Fruit fly (Drosophila melanogaster) whole organism: ENCODE data around the gene CG14631.

Experiments
- CG8478 ChIP-seq: fragments of >200 bp; optimal IDR thresholded peaks from 2 replicates; lab custom pipeline; 2018; ENCODE audit warnings: inconsistent platforms
- Dll ChIP-seq: fragments of >200 bp; optimal IDR thresholded peaks from 2 replicates; lab custom pipeline; 2017
- EcR ChIP-seq, 2 experiments: fragments of >200 bp; optimal IDR thresholded peaks; 2 replicates each; lab custom pipeline; 2017; ENCODE audit warnings: missing biosample characterization in 2 of 2, missing genetic modification characterization in 2 of 2, missing genetic modification reagents in 2 of 2
- pan ChIP-seq: fragments of >200 bp; optimal IDR thresholded peaks from 2 replicates; lab custom pipeline; 2017
- psq ChIP-seq: fragments of >200 bp; optimal IDR thresholded peaks from 2 replicates; lab custom pipeline; 2017
- usp ChIP-seq: fragments of >200 bp; optimal IDR thresholded peaks from 2 replicates; lab custom pipeline; 2017; ENCODE audit warnings: missing biosample characterization, missing genetic modification characterization, mixed read lengths

Gene CG14631

DNA sequence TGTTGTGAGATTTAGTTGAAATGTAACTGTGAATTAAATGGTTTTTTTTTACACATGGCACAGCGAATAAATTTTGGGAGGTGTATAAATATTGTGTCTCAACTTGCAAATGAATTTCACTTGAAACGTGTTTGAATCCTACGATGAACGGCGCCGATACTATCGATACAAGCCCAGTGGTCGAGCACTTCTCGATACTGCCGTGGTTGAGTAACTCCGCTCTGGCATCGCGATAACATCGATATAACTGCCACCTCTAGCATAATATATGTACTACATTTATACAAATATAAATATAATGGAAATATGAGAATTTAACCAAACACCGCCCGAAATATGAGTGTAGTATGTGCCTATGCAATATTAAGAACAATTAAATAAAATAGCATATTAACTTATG, 21.2 kb downstream of the CG14631 start:
- TF ChIP-seq usp (GFP tag; lab: Kevin White, UChicago) (no peak), Dll (no peak), pan (no peak), EcR (GFP tag; optimal IDR thresholded peaks at IDR 0.05; lab: Kevin White, UChicago) (no peak), psq (lab: Kevin White, UChicago) (no peak), CG8478 (lab: Kevin White, UChicago) (no peak)

DNA sequence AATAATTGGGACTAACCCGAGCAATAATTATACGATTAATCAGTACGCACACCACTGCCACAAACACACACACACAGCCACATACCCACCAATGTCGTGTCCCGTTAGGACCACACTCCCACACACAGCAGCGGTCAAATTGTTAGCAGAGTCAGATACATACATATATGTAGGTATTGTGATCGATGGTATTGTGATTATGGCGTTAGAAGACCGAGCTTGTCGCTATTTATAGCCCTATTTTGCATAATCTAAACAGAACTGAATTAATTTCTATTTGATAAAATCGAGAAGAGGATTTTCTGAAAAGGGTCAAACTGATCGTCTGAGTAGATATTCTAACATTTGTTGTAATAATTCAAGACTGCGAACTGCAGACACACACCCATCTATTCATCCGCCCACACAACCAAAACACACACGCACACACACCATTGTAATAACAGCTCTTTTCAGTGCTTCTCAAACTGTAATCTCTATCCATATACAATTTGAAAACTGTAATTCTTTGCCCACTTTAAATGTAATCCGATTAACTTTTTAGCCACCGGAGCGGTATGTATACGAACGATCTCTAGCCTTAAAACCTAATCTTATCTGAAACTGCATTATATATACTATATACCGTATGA, 29.7 kb downstream of the CG14631 start:
- TF ChIP-seq CG8478 (lab: Kevin White, UChicago) (no peak), EcR (GFP tag; optimal IDR thresholded peaks at IDR 0.05; lab: Kevin White, UChicago) (no peak), pan (no peak)

DNA sequence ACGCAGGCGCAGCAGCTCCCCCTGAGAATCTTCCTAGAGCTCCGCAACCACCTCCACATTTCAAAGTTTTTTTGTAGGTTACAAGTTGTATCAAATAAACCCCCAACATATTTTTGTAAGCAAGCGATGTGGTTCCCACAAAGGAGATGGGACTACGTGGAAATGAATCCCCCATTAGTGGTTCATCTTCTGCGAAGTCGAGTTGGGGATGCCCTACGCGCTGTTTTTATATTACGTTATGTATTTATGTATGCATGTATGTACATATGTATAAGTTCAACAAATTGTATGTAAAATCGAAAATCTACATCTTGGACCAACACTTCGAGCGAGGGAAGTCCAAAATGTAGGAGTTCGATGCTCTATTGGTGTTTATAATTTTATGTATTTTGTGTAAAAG, 34.1 kb downstream of the CG14631 start, which contains the start of gene CG42259:
Gene CG42259 (plus strand): TSS at position 301 of the 400 bp plus-strand sequence.
- TF ChIP-seq EcR (GFP tag; optimal IDR thresholded peaks at IDR 0.05; lab: Kevin White, UChicago) (no peak), usp (GFP tag; lab: Kevin White, UChicago) (no peak), pan (no peak), CG8478 (lab: Kevin White, UChicago) (no peak), psq (lab: Kevin White, UChicago) (no peak), Dll (no peak)

DNA sequence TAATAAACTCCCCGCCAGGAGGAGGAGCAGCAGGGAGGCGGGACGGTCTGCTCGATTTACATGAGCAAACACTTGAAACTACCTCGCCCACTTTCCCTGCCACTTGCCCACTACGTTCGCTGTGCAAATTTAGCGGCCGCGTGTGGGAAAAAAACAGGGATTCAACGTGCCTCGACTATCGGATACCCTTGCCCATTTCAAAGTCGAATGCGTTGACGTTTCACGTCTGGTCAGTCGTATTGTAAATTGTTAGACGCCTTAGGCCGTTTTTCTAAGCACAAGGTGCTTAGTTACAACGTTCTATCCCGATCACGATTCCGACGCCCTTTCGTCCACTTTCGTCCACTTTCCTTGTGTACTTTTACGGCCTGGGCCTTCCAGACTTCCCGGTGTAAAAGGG, 35.9 kb downstream of the CG14631 start:
- TF ChIP-seq Dll (no peak), EcR (GFP tag; optimal IDR thresholded peaks at IDR 0.05; lab: Kevin White, UChicago) (no peak), pan (no peak), usp (GFP tag; lab: Kevin White, UChicago) (no peak), CG8478 (lab: Kevin White, UChicago) (no peak), psq (lab: Kevin White, UChicago) (no peak)

DNA sequence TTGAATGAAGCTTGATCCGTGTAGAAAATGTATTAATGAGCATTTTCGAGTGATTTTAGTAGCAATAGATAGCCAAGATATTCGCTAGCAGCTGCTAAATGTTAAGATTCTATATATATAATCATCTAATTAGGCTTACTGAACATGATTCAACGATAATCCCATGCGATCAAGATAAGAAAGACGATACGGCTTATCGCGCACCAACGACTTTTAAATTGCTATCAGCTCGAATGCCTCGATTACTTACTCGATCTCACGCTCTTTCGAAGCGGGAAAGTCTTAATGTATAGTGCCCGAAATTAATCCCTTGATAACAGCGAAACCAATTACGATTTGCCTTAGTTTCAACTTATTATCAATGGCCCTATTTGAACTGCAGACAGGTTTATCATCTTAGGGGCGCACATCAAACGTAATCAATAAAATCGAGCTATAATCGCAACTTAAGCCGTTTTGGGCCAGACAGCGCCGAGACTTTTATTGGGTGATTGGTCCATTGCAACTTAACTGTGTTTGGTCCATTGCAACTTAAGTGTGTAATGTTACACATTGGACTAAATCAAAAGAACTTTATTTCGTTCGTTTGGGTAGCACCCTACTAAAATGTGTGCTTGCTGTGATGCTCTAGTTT, 38.9 kb downstream of the CG14631 start:
- TF ChIP-seq pan = no peak
- TF ChIP-seq CG8478 (lab: Kevin White, UChicago) = no peak
- TF ChIP-seq Dll = no peak
- TF ChIP-seq EcR (GFP tag; optimal IDR thresholded peaks at IDR 0.05; lab: Kevin White, UChicago) = no peak
- TF ChIP-seq psq (lab: Kevin White, UChicago) = no peak
- TF ChIP-seq usp (GFP tag; lab: Kevin White, UChicago) = no peak

DNA sequence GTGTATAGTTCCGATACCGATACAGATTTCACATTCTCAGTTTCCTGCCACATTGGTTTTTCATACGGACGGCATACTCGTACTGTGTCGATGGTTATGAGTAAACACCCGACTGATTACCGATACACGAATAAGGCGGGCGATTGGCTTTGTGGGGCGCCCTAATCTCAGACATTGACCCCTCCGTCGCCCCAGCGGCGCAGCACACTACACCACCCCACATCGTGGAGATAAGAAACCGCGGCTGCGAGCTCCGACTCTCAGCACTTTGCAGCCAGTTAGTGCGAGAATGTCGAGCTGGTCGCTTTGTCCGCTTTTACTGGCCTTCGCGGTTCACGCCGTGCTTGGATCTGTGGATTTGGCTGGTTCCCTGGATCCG, 39.4 kb downstream of the CG14631 start, which contains the start of gene CG14629:
Gene CG14629 (plus strand): TSS at position 275 of the 379 bp plus-strand sequence.
- TF ChIP-seq usp (GFP tag; lab: Kevin White, UChicago) (no peak), pan (no peak), EcR (GFP tag; optimal IDR thresholded peaks at IDR 0.05; lab: Kevin White, UChicago) (no peak), psq (lab: Kevin White, UChicago) (no peak), Dll (no peak), CG8478 (lab: Kevin White, UChicago) (no peak)

DNA sequence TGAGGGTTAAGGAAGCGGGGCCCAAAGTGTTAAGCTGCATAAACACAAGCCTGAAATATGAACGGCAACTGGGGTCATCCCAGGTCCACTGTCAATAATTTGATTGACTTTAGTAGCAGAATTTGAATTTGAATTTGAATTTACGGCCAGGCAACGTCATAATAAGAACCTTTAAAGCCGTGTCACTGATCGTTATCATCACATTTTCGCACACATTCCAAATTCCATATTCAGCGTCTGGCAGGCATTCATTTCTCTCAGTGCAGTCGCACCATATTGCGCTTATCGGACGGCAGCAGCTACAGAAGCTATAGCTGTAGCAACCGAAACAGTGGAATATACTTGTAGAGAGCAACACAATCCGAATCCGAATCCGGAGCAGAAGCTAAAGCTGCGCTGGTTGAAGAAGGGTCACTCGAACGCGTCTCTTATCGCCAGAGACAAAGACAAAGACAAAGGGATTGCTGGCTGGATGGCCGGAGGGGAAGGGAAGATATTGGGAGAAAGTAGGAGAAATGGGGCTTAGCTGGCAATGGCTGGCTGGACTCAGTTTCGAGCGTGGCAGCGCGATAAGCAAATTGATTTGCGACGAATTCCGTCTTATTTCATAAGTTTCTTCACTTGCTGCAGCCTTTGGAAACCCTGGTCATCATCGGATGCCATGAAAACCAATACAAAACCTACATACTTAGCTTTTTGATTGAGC, 41.0 kb downstream of the CG14631 start:
- TF ChIP-seq CG8478 (lab: Kevin White, UChicago) = no peak
- no peak for TF ChIP-seq usp (GFP tag; lab: Kevin White, UChicago)
- TF ChIP-seq pan = no peak
- no peak for TF ChIP-seq EcR (GFP tag; optimal IDR thresholded peaks at IDR 0.05; lab: Kevin White, UChicago)
- no peak for TF ChIP-seq psq (lab: Kevin White, UChicago)
- TF ChIP-seq Dll = no peak

DNA sequence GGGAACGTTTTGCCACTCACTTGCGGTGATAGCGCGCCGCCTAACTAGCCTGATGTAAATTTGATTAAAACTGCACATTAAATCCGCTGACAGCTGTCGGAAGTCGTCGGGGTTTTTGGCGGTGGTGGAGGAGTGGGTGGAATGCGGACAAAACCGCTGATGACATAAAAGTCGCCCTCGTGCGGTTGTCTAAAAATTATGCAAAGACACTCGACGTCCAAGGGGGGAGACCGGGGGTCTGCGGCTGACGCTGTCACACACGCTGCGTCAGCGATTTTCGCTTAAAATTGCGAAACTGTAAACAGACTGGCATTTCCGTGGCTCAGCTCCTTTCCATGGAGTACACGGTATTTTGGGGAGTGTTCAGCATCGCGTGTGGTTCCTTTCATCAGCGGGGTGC, 44.5 kb downstream of the CG14631 start:
- TF ChIP-seq EcR (GFP tag; optimal IDR thresholded peaks at IDR 0.05; lab: Kevin White, UChicago) (no peak), Dll (no peak), usp (GFP tag; lab: Kevin White, UChicago) (no peak), CG8478 (lab: Kevin White, UChicago) (no peak), psq (lab: Kevin White, UChicago) (no peak), pan (no peak)
